Fruit fly (Drosophila melanogaster) S2 (cell line): ENCODE data around the gene ear.

Experiments
- CG8478 ChIP-seq: fragments of >200 bp; optimal IDR thresholded peaks from 2 replicates; lab custom pipeline; 2018
- CTCF ChIP-seq, 2 experiments: fragments of >200 bp; optimal IDR thresholded peaks; 2 replicates each; lab custom pipeline; 2018

dm6 chr3R:15367477-15367876 lies 46.9 kb downstream of the ear start, which contains the start of gene CG34404:
- TF ChIP-seq CTCF (optimal IDR thresholded peaks at IDR 0.05; lab: Kevin White, UChicago): no peak
- no peak for TF ChIP-seq CG8478
